Worm (Caenorhabditis elegans) whole organism, L1 larva: ENCODE results near the gene srd-49.

Source experiments
- egl-27 ChIP-seq, 2 experiments: fragments of 150-350 bp in 1 of 2; sonication (generic microtip); optimal IDR thresholded peaks; 3 replicates each; lab custom pipeline; 2017 to 2018; ENCODE audit warnings: missing biosample characterization in 2 of 2, missing genetic modification characterization in 2 of 2, missing genetic modification reagents in 2 of 2
- fkh-4 ChIP-seq: sonication (generic microtip); optimal IDR thresholded peaks from 2 replicates; lab custom pipeline; 2016; ENCODE audit warnings: missing compliant biosample characterization, missing genetic modification characterization, borderline replicate concordance
- hlh-4 ChIP-seq: sonication (generic microtip); optimal IDR thresholded peaks from 2 replicates; lab custom pipeline; 2016; ENCODE audit warnings: mild to moderate bottlenecking, missing genetic modification characterization, missing compliant biosample characterization
- mdl-1 ChIP-seq, 2 experiments: fragments of 150-350 bp; optimal IDR thresholded peaks; 2 replicates each; lab custom pipeline; 2014 to 2017; ENCODE audit warnings: missing biosample characterization in 2 of 2, missing genetic modification characterization in 2 of 2, inconsistent platforms in 1 of 2
- nhr-28 ChIP-seq: fragments of 150-350 bp; optimal IDR thresholded peaks from 2 replicates; lab custom pipeline; 2014; ENCODE audit warnings: missing biosample characterization, missing genetic modification characterization
- pqm-1 ChIP-seq: sonication (generic microtip); optimal IDR thresholded peaks from 3 replicates; lab custom pipeline; 2017; ENCODE audit warnings: missing biosample characterization, missing genetic modification characterization
- sox-4 ChIP-seq: sonication (generic microtip); optimal IDR thresholded peaks from 2 replicates; lab custom pipeline; 2016; ENCODE audit warnings: missing genetic modification characterization, missing compliant biosample characterization
- unc-86 ChIP-seq: sonication (generic microtip); optimal IDR thresholded peaks from 2 replicates; lab custom pipeline; 2016; ENCODE audit warnings: missing genetic modification characterization, missing compliant biosample characterization

DNA sequence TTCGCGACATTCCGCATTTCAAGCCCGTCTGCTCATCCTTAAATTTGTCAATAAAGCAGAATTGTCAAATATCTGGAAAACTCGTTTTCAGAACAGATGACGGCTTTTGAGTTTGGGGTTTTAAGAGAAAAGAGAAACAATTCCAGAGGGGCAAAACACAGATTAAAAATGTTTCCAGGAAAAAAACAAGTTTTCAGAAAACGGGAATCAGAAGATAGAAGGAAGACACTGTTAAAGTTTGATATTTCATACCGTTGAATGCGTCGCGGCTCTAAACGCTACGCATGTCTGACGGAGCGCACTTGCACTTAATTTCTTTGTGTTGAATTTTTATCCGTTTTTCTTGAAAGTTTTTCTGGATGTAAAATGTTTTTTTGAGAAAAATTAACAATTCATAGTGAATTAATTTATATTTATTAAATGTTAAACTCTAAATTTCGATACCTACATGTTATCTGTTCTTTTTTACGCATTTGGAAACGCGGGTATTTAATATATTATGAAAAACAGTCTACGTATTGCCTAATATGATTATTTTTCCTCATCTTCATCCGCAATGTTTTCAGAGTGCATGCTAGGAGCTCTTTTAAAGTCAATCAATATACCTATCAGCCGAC, 39.7 kb downstream of the srd-49 start, which contains the start of the genes C08B6.18, wdr-20 and C08B6.8:
- TF ChIP-seq nhr-28 (no peak), mdl-1 (tag; optimal IDR thresholded peaks at IDR 0.05; lab: Kevin White, UChicago) (no peak), hlh-4 (tag; lab: Kevin White, UChicago) (no peak), pqm-1 (no peak), sox-4 (tag; lab: Kevin White, UChicago) (no peak), fkh-4 (tag; lab: Kevin White, UChicago) (no peak), egl-27 (tag; optimal IDR thresholded peaks at IDR 0.05; lab: Kevin White, UChicago) (no peak), unc-86 (tag; lab: Kevin White, UChicago) (no peak)
